Fruit fly (Drosophila melanogaster) S2 (cell line): ENCODE results near the gene mib1.

ENCODE experiments used
- CG8478 ChIP-seq: fragments of >200 bp; optimal IDR thresholded peaks from 2 replicates; lab custom pipeline; 2018
- CTCF ChIP-seq, 2 experiments: fragments of >200 bp; optimal IDR thresholded peaks; 2 replicates each; lab custom pipeline; 2018

dm6 chr3L:16025020-16025680 is 13.5 kb upstream of the mib1 start:
- TF ChIP-seq CG8478 (lab: Kevin White, UChicago): no peak
- TF ChIP-seq CTCF (optimal IDR thresholded peaks at IDR 0.05; lab: Kevin White, UChicago): no peak
